Fruit fly (Drosophila melanogaster) whole organism, prepupa: Measurements from ENCODE around the gene CG33635.

ENCODE experiments used
- Blimp-1 ChIP-seq: fragments of 200-800 bp; sonication (Bioruptor generic); optimal IDR thresholded peaks from 3 replicates; lab custom pipeline; 2017; ENCODE audit warnings: missing biosample characterization, missing genetic modification characterization, mild to moderate bottlenecking, moderate library complexity, missing genetic modification reagents
- CG10631 ChIP-seq: fragments of 200-800 bp; sonication (Bioruptor generic); optimal IDR thresholded peaks from 2 replicates; lab custom pipeline; 2016; ENCODE audit warnings: missing biosample characterization, missing genetic modification characterization
- CG11294 ChIP-seq: fragments of 200-800 bp; sonication (Bioruptor generic); IDR thresholded peaks from 2 replicates; pipeline ENCODE4 v1.3.6; 2022; ENCODE audit warnings: missing biosample characterization, missing genetic modification characterization
- CG11762 ChIP-seq: fragments of 200-800 bp; sonication (Bioruptor generic); optimal IDR thresholded peaks from 3 replicates; lab custom pipeline; 2016; ENCODE audit warnings: missing biosample characterization, missing genetic modification characterization; ENCODE audit not compliant: insufficient read depth
- CG11902 ChIP-seq: fragments of 200-800 bp; sonication (Bioruptor generic); optimal IDR thresholded peaks from 3 replicates; lab custom pipeline; 2016; ENCODE audit warnings: missing biosample characterization, missing genetic modification characterization
- CG1621 ChIP-seq: fragments of 200-800 bp; sonication (Bioruptor generic); optimal IDR thresholded peaks from 3 replicates; lab custom pipeline; 2018; ENCODE audit warnings: missing biosample characterization, mild to moderate bottlenecking, missing genetic modification characterization
- CG16779 ChIP-seq: fragments of 200-800 bp; sonication (Bioruptor generic); optimal IDR thresholded peaks from 3 replicates; lab custom pipeline; 2017; ENCODE audit warnings: missing biosample characterization, mild to moderate bottlenecking, missing genetic modification characterization
- CG3032 ChIP-seq: fragments of 200-800 bp; optimal IDR thresholded peaks from 2 replicates; lab custom pipeline; 2019; ENCODE audit warnings: missing biosample characterization, mild to moderate bottlenecking, missing genetic modification characterization, moderate library complexity
- CG31627 ChIP-seq: fragments of 200-800 bp; sonication (Bioruptor generic); optimal IDR thresholded peaks from 3 replicates; lab custom pipeline; 2016; ENCODE audit warnings: missing biosample characterization, missing genetic modification characterization
- CG32006 ChIP-seq: fragments of 200-800 bp; sonication (Bioruptor generic); optimal IDR thresholded peaks from 3 replicates; lab custom pipeline; 2017; ENCODE audit warnings: missing biosample characterization, mild to moderate bottlenecking, missing genetic modification characterization
- CG34406 ChIP-seq: fragments of 200-800 bp; sonication (Bioruptor generic); optimal IDR thresholded peaks from 3 replicates; lab custom pipeline; 2016; ENCODE audit warnings: missing biosample characterization, missing genetic modification characterization
- CG3919 ChIP-seq: fragments of 200-800 bp; sonication (Bioruptor generic); optimal IDR thresholded peaks from 3 replicates; lab custom pipeline; 2016; ENCODE audit warnings: missing biosample characterization, missing genetic modification characterization
- CG4318 ChIP-seq: fragments of 200-800 bp; sonication (Bioruptor generic); optimal IDR thresholded peaks from 3 replicates; lab custom pipeline; 2017; ENCODE audit warnings: missing biosample characterization, mild to moderate bottlenecking, missing genetic modification characterization
- CG6163 ChIP-seq: fragments of 200-800 bp; sonication (Bioruptor generic); IDR thresholded peaks from 3 replicates; pipeline ENCODE4 v1.3.6; 2022; ENCODE audit warnings: missing biosample characterization, missing genetic modification characterization
- CG6792 ChIP-seq: fragments of 200-800 bp; sonication (Bioruptor generic); optimal IDR thresholded peaks from 3 replicates; lab custom pipeline; 2016; ENCODE audit warnings: missing biosample characterization, missing genetic modification characterization
- CG6808 ChIP-seq: fragments of 200-800 bp; sonication (Bioruptor generic); optimal IDR thresholded peaks from 3 replicates; lab custom pipeline; 2017; ENCODE audit warnings: missing biosample characterization, missing genetic modification characterization, mild to moderate bottlenecking, moderate library complexity, missing genetic modification reagents
- CG6854 ChIP-seq: fragments of 200-800 bp; sonication (Bioruptor generic); optimal IDR thresholded peaks from 2 replicates; lab custom pipeline; 2017; ENCODE audit warnings: missing biosample characterization, mild to moderate bottlenecking, missing genetic modification characterization
- CG7368 ChIP-seq: fragments of 200-800 bp; sonication (Bioruptor generic); optimal IDR thresholded peaks from 3 replicates; lab custom pipeline; 2016; ENCODE audit warnings: missing biosample characterization, missing genetic modification characterization
- CG8119 ChIP-seq: fragments of 200-800 bp; sonication (Bioruptor generic); IDR thresholded peaks from 3 replicates; pipeline ENCODE4 v1.3.6; 2022; ENCODE audit warnings: missing biosample characterization, missing genetic modification characterization
- CG9139 ChIP-seq: fragments of 200-800 bp; sonication (Bioruptor generic); optimal IDR thresholded peaks from 3 replicates; lab custom pipeline; 2017; ENCODE audit warnings: missing biosample characterization, mild to moderate bottlenecking, missing genetic modification characterization
- Eip75B ChIP-seq: fragments of 200-800 bp; sonication (Bioruptor generic); optimal IDR thresholded peaks from 3 replicates; lab custom pipeline; 2016; ENCODE audit warnings: missing biosample characterization, missing genetic modification characterization
- Eip78C ChIP-seq: fragments of 200-800 bp; sonication (Bioruptor generic); peaks from one replicate; lab custom pipeline; 2016; ENCODE audit warnings: missing biosample characterization, missing genetic modification characterization
- Eip93F ChIP-seq: fragments of 200-800 bp; sonication (Bioruptor generic); optimal IDR thresholded peaks from 2 replicates; lab custom pipeline; 2016; ENCODE audit warnings: missing biosample characterization, mild to moderate bottlenecking, missing genetic modification characterization
- Ets21C ChIP-seq: fragments of 200-800 bp; sonication (Bioruptor generic); optimal IDR thresholded peaks from 3 replicates; lab custom pipeline; 2016; ENCODE audit warnings: missing biosample characterization, missing genetic modification characterization
- Gug ChIP-seq: fragments of 200-800 bp; sonication (Bioruptor generic); IDR thresholded peaks from 2 replicates; pipeline ENCODE4 v1.3.6; 2022; ENCODE audit warnings: missing biosample characterization, missing genetic modification characterization
- Hr39 ChIP-seq: fragments of 200-800 bp; sonication (Bioruptor generic); optimal IDR thresholded peaks from 2 replicates; lab custom pipeline; 2016; ENCODE audit warnings: missing biosample characterization, missing genetic modification characterization
- Lpt ChIP-seq: fragments of 200-800 bp; sonication (Bioruptor generic); optimal IDR thresholded peaks from 3 replicates; lab custom pipeline; 2016; ENCODE audit warnings: missing biosample characterization, missing genetic modification characterization
- Met ChIP-seq: fragments of 200-800 bp; sonication (Bioruptor generic); optimal IDR thresholded peaks from 3 replicates; lab custom pipeline; 2016; ENCODE audit warnings: missing biosample characterization, missing genetic modification characterization
- OdsH ChIP-seq: fragments of 200-800 bp; sonication (Bioruptor generic); optimal IDR thresholded peaks from 3 replicates; lab custom pipeline; 2016; ENCODE audit warnings: missing biosample characterization, missing genetic modification characterization
- Sox102F ChIP-seq: fragments of 200-800 bp; sonication (Bioruptor generic); optimal IDR thresholded peaks from 2 replicates; lab custom pipeline; 2016; ENCODE audit warnings: missing biosample characterization, mild to moderate bottlenecking, missing genetic modification characterization
- Sox14 ChIP-seq: fragments of 200-800 bp; sonication (Bioruptor generic); optimal IDR thresholded peaks from 3 replicates; lab custom pipeline; 2016; ENCODE audit warnings: missing biosample characterization, missing genetic modification characterization
- Sox15 ChIP-seq: fragments of 200-800 bp; sonication (Bioruptor generic); optimal IDR thresholded peaks from 3 replicates; lab custom pipeline; 2016; ENCODE audit warnings: missing biosample characterization, missing genetic modification characterization
- achi ChIP-seq: fragments of 200-800 bp; sonication (Bioruptor generic); optimal IDR thresholded peaks from 3 replicates; lab custom pipeline; 2016; ENCODE audit warnings: missing biosample characterization, missing genetic modification characterization
- acj6 ChIP-seq: fragments of 200-800 bp; sonication (Bioruptor generic); optimal IDR thresholded peaks from 3 replicates; lab custom pipeline; 2016; ENCODE audit warnings: missing biosample characterization, missing genetic modification characterization
- cyc ChIP-seq: fragments of 200-800 bp; sonication (Bioruptor generic); optimal IDR thresholded peaks from 3 replicates; lab custom pipeline; 2016; ENCODE audit warnings: missing biosample characterization, missing genetic modification characterization
- dac ChIP-seq: fragments of 200-800 bp; sonication (Bioruptor generic); optimal IDR thresholded peaks from 2 replicates; lab custom pipeline; 2017; ENCODE audit warnings: missing biosample characterization, mild to moderate bottlenecking, missing genetic modification characterization
- esn ChIP-seq: fragments of 200-800 bp; sonication (Bioruptor generic); optimal IDR thresholded peaks from 2 replicates; lab custom pipeline; 2016; ENCODE audit warnings: missing biosample characterization, mild to moderate bottlenecking, missing genetic modification characterization, moderate library complexity
- fd59A ChIP-seq: fragments of 200-800 bp; sonication (Bioruptor generic); optimal IDR thresholded peaks from 2 replicates; lab custom pipeline; 2017; ENCODE audit warnings: missing biosample characterization, mild to moderate bottlenecking, missing genetic modification characterization, missing genetic modification reagents
- fd85E ChIP-seq: fragments of 200-800 bp; sonication (Bioruptor generic); optimal IDR thresholded peaks from 3 replicates; lab custom pipeline; 2016; ENCODE audit warnings: missing biosample characterization, missing genetic modification characterization
- fkh ChIP-seq: fragments of 200-800 bp; sonication (Bioruptor generic); optimal IDR thresholded peaks from 3 replicates; lab custom pipeline; 2017; ENCODE audit warnings: missing biosample characterization, mild to moderate bottlenecking, missing genetic modification characterization, moderate library complexity
- lz ChIP-seq: fragments of 200-800 bp; sonication (Bioruptor generic); optimal IDR thresholded peaks from 3 replicates; lab custom pipeline; 2016; ENCODE audit warnings: missing biosample characterization, missing genetic modification characterization
- net ChIP-seq: fragments of 200-800 bp; sonication (Bioruptor generic); optimal IDR thresholded peaks from 3 replicates; lab custom pipeline; 2016; ENCODE audit warnings: missing biosample characterization, missing genetic modification characterization
- pdm3 ChIP-seq: fragments of 200-800 bp; sonication (Bioruptor generic); optimal IDR thresholded peaks from 3 replicates; lab custom pipeline; 2016; ENCODE audit warnings: missing biosample characterization, missing genetic modification characterization
- spab ChIP-seq: fragments of 200-800 bp; sonication (Bioruptor generic); optimal IDR thresholded peaks from 2 replicates; lab custom pipeline; 2017; ENCODE audit warnings: missing biosample characterization, mild to moderate bottlenecking, missing genetic modification characterization, missing genetic modification reagents
- ss ChIP-seq, 2 experiments: fragments of 200-800 bp; sonication (Bioruptor generic); optimal IDR thresholded peaks; 2 replicates in 1 of 2; 3 replicates in 1 of 2; lab custom pipeline; 2017 to 2018; ENCODE audit warnings: mild to moderate bottlenecking in 2 of 2, missing biosample characterization in 2 of 2, missing genetic modification characterization in 2 of 2, moderate library complexity in 1 of 2
- svp ChIP-seq: fragments of 200-800 bp; sonication (Bioruptor generic); peaks from one replicate; lab custom pipeline; 2016; ENCODE audit warnings: missing biosample characterization, missing genetic modification characterization
- topi ChIP-seq: fragments of 200-800 bp; sonication (Bioruptor generic); optimal IDR thresholded peaks from 3 replicates; lab custom pipeline; 2016; ENCODE audit warnings: missing biosample characterization, missing genetic modification characterization
- vri ChIP-seq: fragments of 200-800 bp; sonication (Bioruptor generic); optimal IDR thresholded peaks from 3 replicates; lab custom pipeline; 2016; ENCODE audit warnings: missing biosample characterization, mild to moderate bottlenecking, missing genetic modification characterization

Gene CG33635

DNA sequence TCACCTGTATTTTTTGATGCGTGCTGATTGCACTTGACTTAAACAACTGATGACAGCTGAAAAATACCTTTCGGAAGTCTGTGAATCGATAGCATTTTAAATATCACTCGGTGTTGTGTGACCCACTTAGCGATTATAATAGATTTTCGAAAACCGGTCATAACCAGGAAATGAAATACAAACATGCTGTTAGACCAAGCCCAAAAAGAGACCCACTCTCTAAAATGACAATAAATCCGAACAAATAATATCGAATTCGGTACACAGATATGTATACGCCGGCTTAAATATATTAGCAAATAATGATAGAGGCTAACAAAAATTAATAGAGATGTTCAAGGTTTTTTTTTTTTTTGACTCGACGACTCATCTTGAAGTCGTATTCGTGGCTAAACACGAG lies 17.3 kb upstream of the CG33635 start:
- TF ChIP-seq CG10631 (GFP tag; lab: Kevin White, UChicago), result no peak
- no peak for TF ChIP-seq topi (GFP tag; lab: Kevin White, UChicago)
- peak; percentile 49 for TF ChIP-seq fkh (GFP tag; lab: Kevin White, UChicago)
- TF ChIP-seq CG6163 (GFP tag; lab: Robert Waterston, UW), result no peak
- TF ChIP-seq fd59A (GFP tag; lab: Kevin White, UChicago), result no peak
- TF ChIP-seq Met, result no peak
- no peak for TF ChIP-seq Sox102F (GFP tag; lab: Kevin White, UChicago)
- TF ChIP-seq vri (GFP tag; lab: Kevin White, UChicago), result no peak
- TF ChIP-seq, all 60 proteins: peak for 1

DNA sequence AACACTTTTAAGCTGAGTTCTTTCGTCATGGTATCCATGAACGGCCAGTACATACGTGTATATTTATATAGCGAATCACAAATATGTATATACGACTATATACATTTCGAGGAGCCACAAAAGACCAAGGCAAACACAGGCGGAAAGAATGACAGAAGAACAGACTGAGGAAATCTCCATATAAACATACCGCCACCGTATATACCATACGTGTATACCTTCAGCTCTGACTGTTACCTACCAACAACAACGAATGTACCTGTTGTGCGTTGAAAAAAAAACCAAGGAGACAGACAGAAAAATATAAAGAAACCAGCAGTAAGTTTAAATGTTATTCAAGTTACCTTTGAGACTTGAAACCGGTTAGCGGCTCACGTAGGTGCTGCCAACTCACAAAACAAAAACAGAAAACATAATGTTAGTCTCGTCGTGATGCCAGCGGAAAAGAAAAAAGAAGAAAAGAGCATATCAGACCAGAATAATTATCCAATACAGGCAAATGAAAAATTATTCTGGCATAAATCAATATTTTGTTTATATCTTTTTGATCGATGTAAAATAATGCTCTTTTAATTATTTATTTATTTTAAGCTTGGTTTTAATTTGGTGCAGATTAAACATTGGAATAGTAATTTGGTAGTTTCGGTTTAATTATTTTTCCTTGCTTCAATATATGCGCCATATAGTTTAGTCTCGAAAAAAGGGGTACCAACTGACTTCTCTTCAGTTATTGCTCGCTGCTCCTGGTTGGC lies 13.2 kb upstream of the CG33635 start:
- TF ChIP-seq CG6854 (GFP tag; lab: Kevin White, UChicago) (peak; percentile 2), CG31627 (GFP tag; lab: Kevin White, UChicago) (peak; percentile 7), CG8119 (GFP tag; lab: Robert Waterston, UW) (peak; percentile 85; the same call in 2 of the 3 replicates), CG6808 (GFP tag; lab: Kevin White, UChicago) (peak; percentile 70), Sox14 (peak; percentile 48), Gug (GFP tag; lab: Robert Waterston, UW) (no peak), CG11762 (GFP tag; lab: Kevin White, UChicago) (peak; percentile 23), Hr39 (peak; percentile 46), Lpt (GFP tag; lab: Kevin White, UChicago) (peak; percentile 77), CG11294 (GFP tag; lab: Robert Waterston, UW) (no peak), cyc (GFP tag; lab: Kevin White, UChicago) (peak; percentile 46), CG9139 (GFP tag; lab: Kevin White, UChicago) (peak; percentile 58), Sox102F (GFP tag; lab: Kevin White, UChicago) (no peak), ss (GFP tag; optimal IDR thresholded peaks at IDR 0.05; lab: Kevin White, UChicago) (peak; percentile 74 to 76), svp (no peak), achi (GFP tag; lab: Kevin White, UChicago) (peak; percentile 74), Ets21C (GFP tag; lab: Kevin White, UChicago) (no peak), CG4318 (GFP tag; lab: Kevin White, UChicago) (peak; percentile 73), topi (GFP tag; lab: Kevin White, UChicago) (peak; percentile 13), fd59A (GFP tag; lab: Kevin White, UChicago) (no peak), CG34406 (peak; percentile 50), Eip75B (GFP tag; lab: Kevin White, UChicago) (peak; percentile 61), CG32006 (peak; percentile 86), CG16779 (tag; lab: Kevin White, UChicago) (no peak), Eip93F (GFP tag; lab: Kevin White, UChicago) (no peak), Sox15 (GFP tag; lab: Kevin White, UChicago) (peak; percentile 37), vri (GFP tag; lab: Kevin White, UChicago) (peak; percentile 32), Eip78C (GFP tag; lab: Kevin White, UChicago) (peak; percentile 84), lz (GFP tag; lab: Kevin White, UChicago) (peak; percentile 45), acj6 (peak; percentile 70), CG6792 (GFP tag; lab: Kevin White, UChicago) (peak; percentile 49), fd85E (GFP tag; lab: Kevin White, UChicago) (no peak), OdsH (GFP tag; lab: Kevin White, UChicago) (peak; percentile 81), CG7368 (GFP tag; lab: Kevin White, UChicago) (peak; percentile 21), CG3032 (tag; lab: Kevin White, UChicago) (no peak), dac (GFP tag; lab: Kevin White, UChicago) (peak; percentile 59), net (GFP tag; lab: Kevin White, UChicago) (peak; percentile 59), CG1621 (tag; lab: Kevin White, UChicago) (peak; percentile 27), pdm3 (peak; percentile 75), esn (GFP tag; lab: Kevin White, UChicago) (peak; percentile 62), CG11902 (GFP tag; lab: Kevin White, UChicago) (peak; percentile 26), spab (GFP tag; lab: Kevin White, UChicago) (peak; percentile 49), CG6163 (GFP tag; lab: Robert Waterston, UW) (no peak), Blimp-1 (no peak), CG3919 (GFP tag; lab: Kevin White, UChicago) (peak; percentile 65)
